Fruit fly (Drosophila melanogaster) whole organism, embryonic: ENCODE data around the gene TfIIS.
A peak's percentile ranks its signal among the peaks of the same experiment; 100 is the strongest.

ENCODE experiments used
- CG10366 ChIP-seq: fragments of 200-800 bp; sonication (Bioruptor generic); IDR thresholded peaks from 2 replicates; pipeline ENCODE4 v1.3.6; 2022; ENCODE audit warnings: missing biosample characterization, missing genetic modification characterization
- CG11696 ChIP-seq: fragments of 200-800 bp; sonication (Bioruptor generic); IDR thresholded peaks from 2 replicates; pipeline ENCODE4 v1.3.6; 2022; ENCODE audit warnings: missing biosample characterization, missing genetic modification characterization
- CG12236 ChIP-seq: fragments of 200-800 bp; sonication (Bioruptor generic); optimal IDR thresholded peaks from 2 replicates; lab custom pipeline; 2016; ENCODE audit warnings: missing biosample characterization, missing genetic modification characterization
- CG12391 ChIP-seq: fragments of 200-800 bp; sonication (Bioruptor generic); optimal IDR thresholded peaks from 3 replicates; lab custom pipeline; 2018; ENCODE audit warnings: missing biosample characterization, mild to moderate bottlenecking, missing genetic modification characterization, moderate library complexity
- CG12769 ChIP-seq: fragments of 200-800 bp; sonication (Bioruptor generic); optimal IDR thresholded peaks from 2 replicates; lab custom pipeline; 2019; ENCODE audit warnings: missing biosample characterization, mild to moderate bottlenecking, missing genetic modification characterization, moderate library complexity
- CG17385 ChIP-seq: fragments of 200-800 bp; sonication (Bioruptor generic); optimal IDR thresholded peaks from 3 replicates; lab custom pipeline; 2018; ENCODE audit warnings: missing biosample characterization, mild to moderate bottlenecking, missing genetic modification characterization
- CG3065 ChIP-seq: fragments of 200-800 bp; sonication (Bioruptor generic); optimal IDR thresholded peaks from 2 replicates; lab custom pipeline; 2016; ENCODE audit warnings: missing biosample characterization, missing genetic modification characterization
- CG7786 ChIP-seq: fragments of 200-800 bp; sonication (Bioruptor generic); optimal IDR thresholded peaks from 2 replicates; lab custom pipeline; 2016; ENCODE audit warnings: missing biosample characterization, missing genetic modification characterization
- CG8388 ChIP-seq: fragments of 200-800 bp; sonication (Bioruptor generic); optimal IDR thresholded peaks from 2 replicates; lab custom pipeline; 2019; ENCODE audit warnings: missing biosample characterization, mild to moderate bottlenecking, missing genetic modification characterization, moderate library complexity
- Chrac-16 ChIP-seq: fragments of 200-800 bp; sonication (Bioruptor generic); optimal IDR thresholded peaks from 3 replicates; lab custom pipeline; 2016; ENCODE audit warnings: missing biosample characterization, missing genetic modification characterization
- Dref ChIP-seq: fragments of 200-800 bp; sonication (Bioruptor generic); IDR thresholded peaks from 2 replicates; pipeline ENCODE4 v1.3.6; 2022; ENCODE audit warnings: missing biosample characterization, missing genetic modification characterization
- Ets97D ChIP-seq: fragments of 200-800 bp; sonication (Bioruptor generic); optimal IDR thresholded peaks from 3 replicates; lab custom pipeline; 2016; ENCODE audit warnings: missing biosample characterization, missing genetic modification characterization
- Gsc ChIP-seq: fragments of 200-800 bp; sonication (Bioruptor generic); IDR thresholded peaks from 2 replicates; pipeline ENCODE4 v1.3.6; 2022; ENCODE audit warnings: missing biosample characterization, missing genetic modification characterization
- Kr ChIP-seq: fragments of 200-800 bp; sonication (Bioruptor generic); optimal IDR thresholded peaks from 2 replicates; lab custom pipeline; 2017; ENCODE audit warnings: missing biosample characterization, mild to moderate bottlenecking, missing genetic modification characterization
- Lhr ChIP-seq: fragments of 200-800 bp; sonication (Bioruptor generic); optimal IDR thresholded peaks from 3 replicates; lab custom pipeline; 2017; ENCODE audit warnings: mild to moderate bottlenecking, missing biosample characterization, missing genetic modification reagents, missing genetic modification characterization
- Mes4 ChIP-seq: fragments of 200-800 bp; sonication (Bioruptor generic); optimal IDR thresholded peaks from 2 replicates; lab custom pipeline; 2016; ENCODE audit warnings: missing biosample characterization, missing genetic modification characterization
- NFAT ChIP-seq: fragments of 200-800 bp; sonication (Bioruptor generic); IDR thresholded peaks from 2 replicates; pipeline ENCODE4 v1.3.6; 2022; ENCODE audit warnings: missing biosample characterization, missing genetic modification characterization
- Optix ChIP-seq: fragments of 200-800 bp; sonication (Bioruptor generic); IDR thresholded peaks from 3 replicates; pipeline ENCODE4 v1.3.6; 2022; ENCODE audit warnings: missing biosample characterization, missing genetic modification characterization
- Pdp1 ChIP-seq, 2 experiments: fragments of 200-800 bp; sonication (Bioruptor generic); optimal IDR thresholded peaks; 3 replicates each; lab custom pipeline; 2016; ENCODE audit warnings: missing biosample characterization in 2 of 2, missing genetic modification characterization in 2 of 2, mild to moderate bottlenecking in 1 of 2, moderate library complexity in 1 of 2
- Poxn ChIP-seq: fragments of 200-800 bp; sonication (Bioruptor generic); IDR thresholded peaks from 2 replicates; pipeline ENCODE4 v1.3.6; 2022; ENCODE audit warnings: missing biosample characterization, missing genetic modification characterization
- Ravus ChIP-seq: fragments of 200-800 bp; sonication (Bioruptor generic); IDR thresholded peaks from 2 replicates; pipeline ENCODE4 v1.3.6; 2022; ENCODE audit warnings: missing biosample characterization, missing genetic modification characterization
- Spps ChIP-seq: fragments of 200-800 bp; sonication (Bioruptor generic); optimal IDR thresholded peaks from 2 replicates; lab custom pipeline; 2018; ENCODE audit warnings: missing biosample characterization, mild to moderate bottlenecking, missing genetic modification characterization
- Usf ChIP-seq: fragments of 200-800 bp; sonication (Bioruptor generic); optimal IDR thresholded peaks from 2 replicates; lab custom pipeline; 2017; ENCODE audit warnings: missing genotype, missing biosample characterization, missing genetic modification characterization
- ato ChIP-seq: fragments of 200-800 bp; sonication (Bioruptor generic); IDR thresholded peaks from 2 replicates; pipeline ENCODE4 v1.3.6; 2022; ENCODE audit warnings: missing biosample characterization, missing genetic modification characterization; ENCODE audit not compliant: partially characterized antibody
- az2 ChIP-seq: fragments of 200-800 bp; sonication (Bioruptor generic); optimal IDR thresholded peaks from 3 replicates; lab custom pipeline; 2016; ENCODE audit warnings: missing biosample characterization, missing genetic modification characterization
- crol ChIP-seq: fragments of 200-800 bp; sonication (Bioruptor generic); IDR thresholded peaks from 2 replicates; pipeline ENCODE4 v1.3.6; 2022; ENCODE audit warnings: missing biosample characterization, missing genetic modification characterization
- exex ChIP-seq: fragments of 200-800 bp; sonication (Bioruptor generic); optimal IDR thresholded peaks from 4 replicates; lab custom pipeline; 2018; ENCODE audit warnings: missing biosample characterization, mild to moderate bottlenecking, missing genetic modification characterization, moderate library complexity
- fru ChIP-seq: fragments of >200 bp; optimal IDR thresholded peaks from 2 replicates; lab custom pipeline; 2017
- tio ChIP-seq: fragments of 200-800 bp; sonication (Bioruptor generic); optimal IDR thresholded peaks from 2 replicates; lab custom pipeline; 2017; ENCODE audit warnings: missing biosample characterization, missing genetic modification characterization, inconsistent platforms
- vvl ChIP-seq: fragments of 200-800 bp; sonication (Bioruptor generic); IDR thresholded peaks from 2 replicates; pipeline ENCODE4 v1.3.6; 2022; ENCODE audit warnings: missing biosample characterization, missing genetic modification characterization

The TfIIS gene

DNA sequence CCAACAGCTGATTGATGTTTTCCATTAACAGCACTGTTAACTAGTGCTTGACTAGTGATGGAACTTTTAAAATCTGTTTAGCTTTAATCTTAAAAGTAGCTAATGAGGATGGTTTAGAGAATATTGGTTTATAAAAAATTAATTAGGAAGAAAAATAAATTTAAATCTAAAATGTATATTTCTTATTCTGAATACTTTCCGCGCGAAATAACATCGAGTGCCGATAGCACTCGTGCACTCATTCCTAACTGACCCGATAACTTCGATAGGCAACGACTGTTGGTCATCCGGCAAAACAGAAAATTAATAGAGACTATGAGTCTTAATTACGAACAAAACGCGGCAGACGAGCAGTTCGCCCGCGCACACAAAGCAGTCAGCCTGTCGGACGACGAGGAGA lies 50.9 kb downstream of the TfIIS start, which contains the start of the genes THG and Rnmt (continued):
- peak; percentile 81 for TF ChIP-seq CG8388
- peak; percentile 50 for TF ChIP-seq CG7786 (GFP tag; lab: Kevin White, UChicago)
- TF ChIP-seq Gsc (GFP tag; lab: Robert Waterston, UW), result no peak
- TF ChIP-seq fru (lab: Kevin White, UChicago), result no peak
- peak; percentile 79 for TF ChIP-seq CG12769 (tag; lab: Kevin White, UChicago)
- TF ChIP-seq crol (GFP tag; lab: Robert Waterston, UW), result peak; percentile 33; the same call in 1 of the 2 replicates
- TF ChIP-seq CG11696 (GFP tag; lab: Robert Waterston, UW), result 0 out of 2 replicates have a peak, but pooled peaks have one; percentile 26
- peak; percentile 77 for TF ChIP-seq Optix
- TF ChIP-seq CG10366 (GFP tag; lab: Robert Waterston, UW), result peak; percentile 85
- peak; percentile 71 for TF ChIP-seq Ets97D (GFP tag; lab: Kevin White, UChicago)
- peak; percentile 28; the same call in 1 of the 2 replicates for TF ChIP-seq Ravus (GFP tag; lab: Robert Waterston, UW)
- peak; percentile 37 for TF ChIP-seq Mes4 (GFP tag; lab: Kevin White, UChicago)
- TF ChIP-seq CG3065 (GFP tag; lab: Kevin White, UChicago), result peak; percentile 63
- peak; percentile 45; the same call in 1 of the 2 replicates for TF ChIP-seq Poxn (GFP tag; lab: Robert Waterston, UW)
- peak; percentile 86 for TF ChIP-seq az2 (GFP tag; lab: Kevin White, UChicago)
- peak; percentile 41 for TF ChIP-seq exex (tag; lab: Kevin White, UChicago)
- TF ChIP-seq CG12391 (tag; lab: Kevin White, UChicago), result peak; percentile 92
- peak; percentile 58 for TF ChIP-seq Lhr (GFP tag; lab: Kevin White, UChicago)
- peak; percentile 87 for TF ChIP-seq Chrac-16
- peak; percentile 41 for TF ChIP-seq Usf
- TF ChIP-seq CG17385 (GFP tag; lab: Kevin White, UChicago), result peak; percentile 77
- TF ChIP-seq Pdp1 (GFP tag; optimal IDR thresholded peaks at IDR 0.05; lab: Kevin White, UChicago), result peak; percentile 68 to 69
- peak; percentile 92 for TF ChIP-seq vvl
- no peak for TF ChIP-seq CG12236 (GFP tag; lab: Kevin White, UChicago)
- peak; percentile 84 for TF ChIP-seq NFAT
- no peak for TF ChIP-seq tio
- TF ChIP-seq Dref (GFP tag; lab: Robert Waterston, UW), result peak; percentile 82
- TF ChIP-seq ato (GFP tag; lab: Robert Waterston, UW), result peak; percentile 41; the same call in 1 of the 2 replicates
- peak; percentile 62 for TF ChIP-seq Spps (tag; lab: Kevin White, UChicago)
- TF ChIP-seq Kr (GFP tag; lab: Kevin White, UChicago), result no peak
- TF ChIP-seq, all 482 proteins: peak for 401
